Fruit fly (Drosophila melanogaster) whole organism, embryonic: ENCODE results near the gene CG12995.

Source experiments
- ATbp ChIP-seq: fragments of 200-800 bp; sonication (Bioruptor generic); optimal IDR thresholded peaks from 2 replicates; lab custom pipeline; 2017; ENCODE audit warnings: missing biosample characterization, mild to moderate bottlenecking, missing genetic modification characterization, missing genetic modification reagents
- BEAF-32 ChIP-seq: fragments of 200-800 bp; sonication (Bioruptor generic); optimal IDR thresholded peaks from 3 replicates; lab custom pipeline; 2017; ENCODE audit warnings: missing biosample characterization, missing genetic modification characterization, mild to moderate bottlenecking, moderate library complexity, missing genetic modification reagents
- Blimp-1 ChIP-seq: fragments of 200-800 bp; sonication (Bioruptor generic); optimal IDR thresholded peaks from 3 replicates; lab custom pipeline; 2018; ENCODE audit warnings: missing biosample characterization, missing genetic modification characterization, mild to moderate bottlenecking, moderate library complexity, missing genetic modification reagents
- C15 ChIP-seq: fragments of 200-800 bp; sonication (Bioruptor generic); IDR thresholded peaks from 3 replicates; pipeline ENCODE4 v1.3.6; 2022; ENCODE audit warnings: missing biosample characterization, missing genetic modification characterization
- CG10543 ChIP-seq: fragments of 200-800 bp; sonication (Bioruptor generic); optimal IDR thresholded peaks from 3 replicates; lab custom pipeline; 2017; ENCODE audit warnings: missing biosample characterization, mild to moderate bottlenecking, missing genetic modification characterization, moderate library complexity
- CG11398 ChIP-seq: fragments of 200-800 bp; sonication (Bioruptor generic); optimal IDR thresholded peaks from 2 replicates; lab custom pipeline; 2016; ENCODE audit warnings: missing biosample characterization, missing genetic modification characterization
- CG11504 ChIP-seq: fragments of 200-800 bp; sonication (Bioruptor generic); optimal IDR thresholded peaks from 3 replicates; lab custom pipeline; 2019; ENCODE audit warnings: missing biosample characterization, mild to moderate bottlenecking, missing genetic modification characterization, moderate library complexity
- CG11695 ChIP-seq: fragments of 200-800 bp; sonication (Bioruptor generic); IDR thresholded peaks from 3 replicates; pipeline ENCODE4 v1.3.6; 2022; ENCODE audit warnings: missing biosample characterization, missing genetic modification characterization
- CG12769 ChIP-seq: fragments of 200-800 bp; sonication (Bioruptor generic); optimal IDR thresholded peaks from 2 replicates; lab custom pipeline; 2019; ENCODE audit warnings: missing biosample characterization, mild to moderate bottlenecking, missing genetic modification characterization, moderate library complexity
- CG13424 ChIP-seq: fragments of 200-800 bp; sonication (Bioruptor generic); optimal IDR thresholded peaks from 2 replicates; lab custom pipeline; 2019; ENCODE audit warnings: missing biosample characterization, mild to moderate bottlenecking, missing genetic modification characterization, moderate library complexity
- CG14710 ChIP-seq: fragments of 200-800 bp; sonication (Bioruptor generic); optimal IDR thresholded peaks from 3 replicates; lab custom pipeline; 2019; ENCODE audit warnings: missing biosample characterization, mild to moderate bottlenecking, missing genetic modification characterization, moderate library complexity
- CG15073 ChIP-seq: fragments of 200-800 bp; sonication (Bioruptor generic); optimal IDR thresholded peaks from 2 replicates; lab custom pipeline; 2016; ENCODE audit warnings: missing biosample characterization, missing genetic modification characterization
- CG16815 ChIP-seq: fragments of 200-800 bp; sonication (Bioruptor generic); optimal IDR thresholded peaks from 3 replicates; lab custom pipeline; 2017; ENCODE audit warnings: missing biosample characterization, mild to moderate bottlenecking, missing genetic modification characterization
- CG30431 ChIP-seq: fragments of 200-800 bp; sonication (Bioruptor generic); optimal IDR thresholded peaks from 2 replicates; lab custom pipeline; 2017; ENCODE audit warnings: missing biosample characterization, missing genetic modification characterization
- CG31365 ChIP-seq: fragments of 200-800 bp; sonication (Bioruptor generic); optimal IDR thresholded peaks from 2 replicates; lab custom pipeline; 2018; ENCODE audit warnings: missing biosample characterization, mild to moderate bottlenecking, missing genetic modification characterization
- CG3281 ChIP-seq: fragments of 200-800 bp; sonication (Bioruptor generic); optimal IDR thresholded peaks from 3 replicates; lab custom pipeline; 2017; ENCODE audit warnings: missing biosample characterization, mild to moderate bottlenecking, missing genetic modification characterization
- CG7928 ChIP-seq: fragments of 200-800 bp; sonication (Bioruptor generic); optimal IDR thresholded peaks from 2 replicates; lab custom pipeline; 2017; ENCODE audit warnings: missing biosample characterization, mild to moderate bottlenecking, missing genetic modification characterization
- CG8089 ChIP-seq: fragments of 200-800 bp; sonication (Bioruptor generic); optimal IDR thresholded peaks from 3 replicates; lab custom pipeline; 2016; ENCODE audit warnings: missing biosample characterization, missing genetic modification characterization
- CG8290 ChIP-seq, 3 experiments: fragments of 200-800 bp; sonication (Bioruptor generic); optimal IDR thresholded peaks; 2 replicates each; lab custom pipeline; 2016 to 2019; ENCODE audit warnings: missing biosample characterization in 3 of 3, missing genetic modification characterization in 3 of 3, mild to moderate bottlenecking in 2 of 3, moderate library complexity in 1 of 3
- Dfd ChIP-seq, 2 experiments: fragments of >200 bp; optimal IDR thresholded peaks; 2 replicates each; lab custom pipeline; 2017; ENCODE audit warnings: missing biosample characterization in 2 of 2, missing genetic modification characterization in 2 of 2
- Dip3 ChIP-seq: fragments of 200-800 bp; sonication (Bioruptor generic); optimal IDR thresholded peaks from 3 replicates; lab custom pipeline; 2016; ENCODE audit warnings: missing biosample characterization, missing genetic modification characterization
- NC2β ChIP-seq: fragments of 200-800 bp; sonication (Bioruptor generic); optimal IDR thresholded peaks from 2 replicates; lab custom pipeline; 2016; ENCODE audit warnings: missing biosample characterization, missing genetic modification characterization
- PHDP ChIP-seq: fragments of 200-800 bp; sonication (Bioruptor generic); optimal IDR thresholded peaks from 3 replicates; lab custom pipeline; 2018; ENCODE audit warnings: missing biosample characterization, mild to moderate bottlenecking, missing genetic modification characterization, moderate library complexity
- Sry-β ChIP-seq: fragments of 200-800 bp; sonication (Bioruptor generic); optimal IDR thresholded peaks from 2 replicates; lab custom pipeline; 2018; ENCODE audit warnings: missing biosample characterization, mild to moderate bottlenecking, missing genetic modification characterization, moderate library complexity
- ato ChIP-seq: fragments of 200-800 bp; sonication (Bioruptor generic); IDR thresholded peaks from 2 replicates; pipeline ENCODE4 v1.3.6; 2022; ENCODE audit warnings: missing biosample characterization, missing genetic modification characterization; ENCODE audit not compliant: partially characterized antibody
- bbx ChIP-seq: fragments of 200-800 bp; sonication (Bioruptor generic); IDR thresholded peaks from 2 replicates; pipeline ENCODE4 v1.3.6; 2022; ENCODE audit warnings: missing biosample characterization, missing genetic modification characterization; ENCODE audit not compliant: partially characterized antibody
- br ChIP-seq: fragments of >200 bp; optimal IDR thresholded peaks from 2 replicates; lab custom pipeline; 2017
- bsh ChIP-seq, 2 experiments: fragments of 200-800 bp; sonication (Bioruptor generic); optimal IDR thresholded peaks; 2 replicates each; lab custom pipeline; 2017 to 2018; ENCODE audit warnings: mild to moderate bottlenecking in 2 of 2, missing biosample characterization in 2 of 2, missing genetic modification characterization in 2 of 2, moderate library complexity in 1 of 2
- btn ChIP-seq: fragments of 200-800 bp; sonication (Bioruptor generic); optimal IDR thresholded peaks from 2 replicates; lab custom pipeline; 2016; ENCODE audit warnings: missing biosample characterization, missing genetic modification characterization
- cas ChIP-seq: fragments of 200-800 bp; sonication (Bioruptor generic); IDR thresholded peaks from 2 replicates; pipeline ENCODE4 v1.3.6; 2022; ENCODE audit warnings: missing biosample characterization, missing genetic modification characterization
- caup ChIP-seq: fragments of 200-800 bp; sonication (Bioruptor generic); optimal IDR thresholded peaks from 3 replicates; lab custom pipeline; 2017; ENCODE audit warnings: missing biosample characterization, mild to moderate bottlenecking, missing genetic modification characterization, moderate library complexity; ENCODE audit not compliant: severe bottlenecking
- dimm ChIP-seq: fragments of 200-800 bp; sonication (Bioruptor generic); IDR thresholded peaks from 2 replicates; pipeline ENCODE4 v1.3.6; 2022; ENCODE audit warnings: missing biosample characterization, missing genetic modification characterization
- emc ChIP-seq: fragments of 200-800 bp; sonication (Bioruptor generic); optimal IDR thresholded peaks from 2 replicates; lab custom pipeline; 2016; ENCODE audit warnings: missing biosample characterization, missing genetic modification characterization
- h ChIP-seq: fragments of >200 bp; optimal IDR thresholded peaks from 2 replicates; lab custom pipeline; 2017
- lola ChIP-seq, 3 experiments: fragments of >200 bp in 2 of 3; fragments of 200-800 bp in 1 of 3; sonication (Bioruptor generic) in 1 of 3; optimal IDR thresholded peaks; 2 replicates each; lab custom pipeline; 2017 to 2019; ENCODE audit warnings: missing biosample characterization in 3 of 3, missing genetic modification characterization in 3 of 3, mild to moderate bottlenecking in 1 of 3, moderate library complexity in 1 of 3
- nerfin-2 ChIP-seq: fragments of 200-800 bp; sonication (Bioruptor generic); IDR thresholded peaks from 2 replicates; pipeline ENCODE4 v1.3.6; 2022; ENCODE audit warnings: missing biosample characterization, missing genetic modification characterization; ENCODE audit not compliant: partially characterized antibody
- oc ChIP-seq: fragments of 200-800 bp; sonication (Bioruptor generic); optimal IDR thresholded peaks from 2 replicates; lab custom pipeline; 2018; ENCODE audit warnings: missing biosample characterization, mild to moderate bottlenecking, missing genetic modification characterization, moderate library complexity
- peb ChIP-seq: fragments of 200-800 bp; sonication (Bioruptor generic); IDR thresholded peaks from 2 replicates; pipeline ENCODE4 v1.3.6; 2022; ENCODE audit warnings: missing biosample characterization, missing genetic modification characterization
- pfk ChIP-seq: fragments of 200-800 bp; sonication (Bioruptor generic); optimal IDR thresholded peaks from 2 replicates; lab custom pipeline; 2018; ENCODE audit warnings: missing biosample characterization, mild to moderate bottlenecking, missing genetic modification characterization, moderate library complexity
- sens ChIP-seq: fragments of 200-800 bp; sonication (Bioruptor generic); peaks from one replicate; lab custom pipeline; 2016; ENCODE audit warnings: missing biosample characterization, missing genetic modification characterization
- seq ChIP-seq: fragments of 200-800 bp; sonication (Bioruptor generic); IDR thresholded peaks from 2 replicates; pipeline ENCODE4 v1.3.6; 2022; ENCODE audit warnings: missing biosample characterization, missing genetic modification characterization
- sna ChIP-seq: fragments of 200-800 bp; sonication (Bioruptor generic); IDR thresholded peaks from 2 replicates; pipeline ENCODE4 v1.3.6; 2022; ENCODE audit warnings: missing biosample characterization, missing genetic modification characterization; ENCODE audit not compliant: partially characterized antibody
- stwl ChIP-seq: fragments of 200-800 bp; sonication (Bioruptor generic); optimal IDR thresholded peaks from 3 replicates; lab custom pipeline; 2018; ENCODE audit warnings: missing biosample characterization, mild to moderate bottlenecking, missing genetic modification characterization, moderate library complexity
- unc-4 ChIP-seq: fragments of 200-800 bp; sonication (Bioruptor generic); IDR thresholded peaks from 2 replicates; pipeline ENCODE4 v1.3.6; 2022; ENCODE audit warnings: missing biosample characterization, missing genetic modification characterization; ENCODE audit not compliant: partially characterized antibody
- unpg ChIP-seq: fragments of 200-800 bp; sonication (Bioruptor generic); optimal IDR thresholded peaks from 3 replicates; lab custom pipeline; 2018; ENCODE audit warnings: missing biosample characterization, mild to moderate bottlenecking, missing genetic modification characterization, moderate library complexity
- zen ChIP-seq: fragments of 200-800 bp; sonication (Bioruptor generic); optimal IDR thresholded peaks from 3 replicates; lab custom pipeline; 2018; ENCODE audit warnings: missing biosample characterization, mild to moderate bottlenecking, missing genetic modification characterization, moderate library complexity
- zen2 ChIP-seq: fragments of 200-800 bp; sonication (Bioruptor generic); IDR thresholded peaks from 3 replicates; pipeline ENCODE4 v1.3.6; 2022; ENCODE audit warnings: missing biosample characterization, missing genetic modification characterization; ENCODE audit not compliant: partially characterized antibody

CG12995 gene

DNA sequence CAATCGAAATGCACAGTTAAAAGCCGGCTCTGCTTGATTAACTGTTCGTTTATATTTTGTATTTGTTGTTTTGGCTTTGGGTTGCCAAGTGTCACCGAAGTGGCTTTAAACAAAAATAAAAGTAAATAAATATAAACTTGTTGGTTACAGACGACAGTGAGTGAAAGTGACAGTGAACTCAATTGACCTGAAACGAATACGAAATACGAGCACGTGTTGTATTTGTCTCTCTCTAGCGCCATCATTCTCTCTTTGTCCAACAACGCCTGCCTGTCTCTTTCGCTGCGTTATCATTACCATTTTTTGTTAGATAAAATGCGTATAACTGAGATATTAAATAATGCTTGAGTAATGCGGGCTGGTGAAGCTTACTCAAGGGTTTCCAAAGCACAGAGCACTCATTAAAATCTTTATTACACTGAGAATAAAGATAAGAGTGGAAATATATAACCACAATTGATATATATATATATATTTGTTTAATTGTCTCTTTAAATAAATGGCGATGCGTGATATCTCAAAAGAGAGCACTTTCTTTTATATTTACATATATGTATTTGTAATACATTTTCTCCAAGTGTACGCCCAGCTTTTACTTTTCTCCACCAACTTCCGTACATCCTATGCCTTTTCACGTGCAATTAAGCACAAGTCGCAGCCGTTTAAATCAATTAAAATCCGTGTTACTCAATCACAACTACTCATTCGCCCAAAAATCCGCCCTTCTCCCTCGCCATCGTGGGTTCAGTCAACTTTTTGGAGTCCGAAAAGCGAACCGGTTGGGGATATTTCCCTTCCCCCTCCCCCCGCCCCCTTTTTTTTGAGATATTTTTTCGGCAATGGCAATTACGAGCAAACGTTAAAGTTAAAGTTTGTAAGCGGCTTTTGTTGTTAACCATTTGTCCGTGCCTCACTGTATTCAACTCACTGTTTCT is 28.3 kb downstream of the CG12995 start (continued):
- TF ChIP-seq Blimp-1 (GFP tag; lab: Kevin White, UChicago) (peak; percentile 92), pfk (GFP tag; lab: Kevin White, UChicago) (no peak), ato (GFP tag; lab: Robert Waterston, UW) (no peak), seq (no peak), ATbp (GFP tag; lab: Kevin White, UChicago) (no peak), CG11695 (GFP tag; lab: Robert Waterston, UW) (peak; percentile 51; the same call in 1 of the 3 replicates), NC2β (no peak), peb (GFP tag; lab: Robert Waterston, UW) (no peak), CG11398 (GFP tag; lab: Kevin White, UChicago) (no peak), CG3281 (GFP tag; lab: Kevin White, UChicago) (peak; percentile 12), CG12769 (peak; percentile 4), CG8089 (GFP tag; lab: Kevin White, UChicago) (no peak), PHDP (tag; lab: Kevin White, UChicago) (peak; percentile 34), unpg (peak; percentile 19), Dfd (GFP tag; optimal IDR thresholded peaks at IDR 0.05; lab: Kevin White, UChicago) (no peak), h (no peak), unc-4 (GFP tag; lab: Robert Waterston, UW) (no peak), CG14710 (tag; lab: Kevin White, UChicago) (peak; percentile 1), CG7928 (GFP tag; lab: Kevin White, UChicago) (no peak), zen (tag; lab: Kevin White, UChicago) (peak; percentile 6), caup (GFP tag; lab: Kevin White, UChicago) (peak; percentile 1), bsh (GFP tag; optimal IDR thresholded peaks at IDR 0.05; lab: Kevin White, UChicago) (peak in 1 of 2 experiments; percentile 44), zen2 (GFP tag; lab: Robert Waterston, UW) (no peak), CG10543 (GFP tag; lab: Kevin White, UChicago) (no peak), CG11504 (peak; percentile 61), CG8290 (GFP tag; optimal IDR thresholded peaks at IDR 0.05; lab: Kevin White, UChicago) (no peak), CG8290 (tag; optimal IDR thresholded peaks at IDR 0.05; lab: Kevin White, UChicago) (no peak), Sry-β (GFP tag; lab: Kevin White, UChicago) (no peak), br (lab: Kevin White, UChicago) (no peak), nerfin-2 (GFP tag; lab: Robert Waterston, UW) (no peak), CG13424 (no peak), btn (GFP tag; lab: Kevin White, UChicago) (no peak), C15 (no peak), CG30431 (GFP tag; lab: Kevin White, UChicago) (no peak), sna (GFP tag; lab: Robert Waterston, UW) (no peak), BEAF-32 (GFP tag; lab: Kevin White, UChicago) (no peak), emc (no peak), dimm (GFP tag; lab: Robert Waterston, UW) (no peak), bbx (GFP tag; lab: Robert Waterston, UW) (no peak), CG16815 (GFP tag; lab: Kevin White, UChicago) (no peak), stwl (no peak), cas (GFP tag; lab: Robert Waterston, UW) (no peak), lola (GFP tag; optimal IDR thresholded peaks at IDR 0.05; lab: Kevin White, UChicago) (no peak), sens (GFP tag; lab: Kevin White, UChicago) (no peak), CG15073 (no peak), oc (peak; percentile 13), Dip3 (GFP tag; lab: Kevin White, UChicago) (no peak), CG31365 (tag; lab: Kevin White, UChicago) (no peak)
